Worm (Caenorhabditis elegans) whole organism, L2 larva: ENCODE data around the gene ddl-1.
A peak's percentile ranks its signal among the peaks of the same experiment; 100 is the strongest.
"Not testable (repeated sequence)": the region's sequence is repeated elsewhere in the genome, so short reads cannot be mapped to it uniquely, and the experiment has no call there.

Experiments
- C34F6.9 ChIP-seq: fragments of 150-350 bp; optimal IDR thresholded peaks from 2 replicates; lab custom pipeline; 2014; ENCODE audit warnings: missing biosample characterization, missing genetic modification characterization
- F13H6.1 ChIP-seq: sonication (generic microtip); optimal IDR thresholded peaks from 2 replicates; lab custom pipeline; 2016; ENCODE audit warnings: missing genetic modification characterization, missing compliant biosample characterization
- R02D3.7 ChIP-seq: fragments of 150-350 bp; optimal IDR thresholded peaks from 2 replicates; lab custom pipeline; 2014; ENCODE audit warnings: missing biosample characterization, missing genetic modification characterization
- Y55F3AM.14 ChIP-seq: fragments of 200-800 bp; sonication (Bioruptor generic); optimal IDR thresholded peaks from 2 replicates; lab custom pipeline; 2018; ENCODE audit warnings: mild to moderate bottlenecking, missing genetic modification characterization, missing compliant biosample characterization
- blmp-1 ChIP-seq: sonication (generic microtip); optimal IDR thresholded peaks from 2 replicates; lab custom pipeline; 2017; ENCODE audit warnings: missing genetic modification characterization, mild to moderate bottlenecking, missing compliant biosample characterization, antibody characterized with exemption, moderate library complexity; ENCODE audit not compliant: insufficient read depth
- ceh-82 ChIP-seq: fragments of 150-350 bp; optimal IDR thresholded peaks from 2 replicates; lab custom pipeline; 2014; ENCODE audit warnings: missing biosample characterization, missing genetic modification characterization
- elt-1 ChIP-seq: fragments of 150-350 bp; optimal IDR thresholded peaks from 2 replicates; lab custom pipeline; 2014; ENCODE audit warnings: missing biosample characterization, missing genetic modification characterization
- fos-1 ChIP-seq: fragments of 150-350 bp; optimal IDR thresholded peaks from 2 replicates; lab custom pipeline; 2014; ENCODE audit warnings: missing biosample characterization, missing genetic modification characterization
- gmeb-1 ChIP-seq: fragments of 150-350 bp; optimal IDR thresholded peaks from 2 replicates; lab custom pipeline; 2014; ENCODE audit warnings: missing biosample characterization, missing genetic modification characterization
- lin-11 ChIP-seq: fragments of 150-350 bp; sonication (generic microtip); optimal IDR thresholded peaks from 2 replicates; lab custom pipeline; 2014; ENCODE audit warnings: missing biosample characterization, missing genetic modification characterization, inconsistent platforms, mixed read lengths
- lin-13 ChIP-seq: fragments of 150-350 bp; optimal IDR thresholded peaks from 2 replicates; lab custom pipeline; 2014; ENCODE audit warnings: missing biosample characterization, missing genetic modification reagents, missing genetic modification characterization
- lin-39 ChIP-seq: fragments of 150-350 bp; optimal IDR thresholded peaks from 2 replicates; lab custom pipeline; 2014; ENCODE audit warnings: missing biosample characterization, missing genetic modification reagents, missing genetic modification characterization
- lsy-2 ChIP-seq, 2 experiments: fragments of 150-350 bp in 1 of 2; sonication (generic microtip) in 1 of 2; optimal IDR thresholded peaks; 2 replicates each; lab custom pipeline; 2014 to 2017; ENCODE audit warnings: missing biosample characterization in 2 of 2, missing genetic modification characterization in 2 of 2
- mbf-1 ChIP-seq: sonication (generic microtip); optimal IDR thresholded peaks from 2 replicates; lab custom pipeline; 2017; ENCODE audit warnings: missing biosample characterization, missing genetic modification characterization
- mdl-1 ChIP-seq, 2 experiments: fragments of 150-350 bp in 1 of 2; sonication (generic microtip) in 1 of 2; optimal IDR thresholded peaks; 2 replicates each; lab custom pipeline; 2017; ENCODE audit warnings: missing biosample characterization in 2 of 2, missing genetic modification characterization in 2 of 2
- nhr-10 ChIP-seq: sonication (generic microtip); optimal IDR thresholded peaks from 2 replicates; lab custom pipeline; 2017; ENCODE audit warnings: missing biosample characterization, missing genetic modification characterization
- nhr-11 ChIP-seq: fragments of 150-350 bp; optimal IDR thresholded peaks from 2 replicates; lab custom pipeline; 2014; ENCODE audit warnings: missing biosample characterization, missing genetic modification characterization
- nhr-12 ChIP-seq: fragments of 150-350 bp; optimal IDR thresholded peaks from 2 replicates; lab custom pipeline; 2014; ENCODE audit warnings: missing biosample characterization, missing genetic modification characterization
- nhr-129 ChIP-seq: fragments of 150-350 bp; optimal IDR thresholded peaks from 2 replicates; lab custom pipeline; 2014; ENCODE audit warnings: missing biosample characterization, missing genetic modification characterization
- nhr-23 ChIP-seq: fragments of 150-350 bp; optimal IDR thresholded peaks from 2 replicates; lab custom pipeline; 2014; ENCODE audit warnings: missing biosample characterization, missing genetic modification reagents, missing genetic modification characterization
- nhr-25 ChIP-seq: fragments of 150-350 bp; sonication (generic microtip); optimal IDR thresholded peaks from 3 replicates; lab custom pipeline; 2014; ENCODE audit warnings: missing biosample characterization, missing genetic modification characterization
- nhr-77 ChIP-seq: fragments of 150-350 bp; optimal IDR thresholded peaks from 2 replicates; lab custom pipeline; 2014; ENCODE audit warnings: missing biosample characterization, missing genetic modification characterization
- sem-4 ChIP-seq: fragments of 150-350 bp; optimal IDR thresholded peaks from 2 replicates; lab custom pipeline; 2014; ENCODE audit warnings: missing biosample characterization, missing genetic modification reagents, missing genetic modification characterization
- skn-1 ChIP-seq: sonication (generic microtip); optimal IDR thresholded peaks from 2 replicates; lab custom pipeline; 2017; ENCODE audit warnings: missing biosample characterization, missing genetic modification characterization
- sma-3 ChIP-seq: sonication (generic microtip); optimal IDR thresholded peaks from 2 replicates; lab custom pipeline; 2016; ENCODE audit warnings: missing genetic modification reagents, missing genetic modification characterization, missing compliant biosample characterization
- sma-9 ChIP-seq, 2 experiments: fragments of 150-350 bp in 1 of 2; sonication (generic microtip) in 1 of 2; optimal IDR thresholded peaks; 2 replicates each; lab custom pipeline; 2014 to 2016; ENCODE audit warnings: missing genetic modification characterization in 2 of 2, mild to moderate bottlenecking in 1 of 2, missing biosample characterization in 1 of 2, missing compliant biosample characterization in 1 of 2, missing genetic modification reagents in 1 of 2, moderate library complexity in 1 of 2
- snpc-4 ChIP-seq: fragments of 150-350 bp; optimal IDR thresholded peaks from 2 replicates; lab custom pipeline; 2014; ENCODE audit warnings: missing biosample characterization, missing genetic modification characterization
- unc-39 ChIP-seq: fragments of 150-350 bp; optimal IDR thresholded peaks from 2 replicates; lab custom pipeline; 2014; ENCODE audit warnings: missing biosample characterization, missing genetic modification characterization
- unc-62 ChIP-seq: fragments of 150-350 bp; optimal IDR thresholded peaks from 2 replicates; lab custom pipeline; 2014; ENCODE audit warnings: missing biosample characterization, missing genetic modification reagents, missing genetic modification characterization
- ztf-1 ChIP-seq: fragments of 200-800 bp; sonication (Bioruptor generic); conservative IDR thresholded peaks from 2 replicates; pipeline ENCODE4 v1.3.6; 2022; ENCODE audit warnings: missing genetic modification characterization, missing compliant biosample characterization
- ztf-11 ChIP-seq: sonication (generic microtip); optimal IDR thresholded peaks from 2 replicates; lab custom pipeline; 2017; ENCODE audit warnings: missing biosample characterization, missing genetic modification characterization

The ddl-1 gene

DNA sequence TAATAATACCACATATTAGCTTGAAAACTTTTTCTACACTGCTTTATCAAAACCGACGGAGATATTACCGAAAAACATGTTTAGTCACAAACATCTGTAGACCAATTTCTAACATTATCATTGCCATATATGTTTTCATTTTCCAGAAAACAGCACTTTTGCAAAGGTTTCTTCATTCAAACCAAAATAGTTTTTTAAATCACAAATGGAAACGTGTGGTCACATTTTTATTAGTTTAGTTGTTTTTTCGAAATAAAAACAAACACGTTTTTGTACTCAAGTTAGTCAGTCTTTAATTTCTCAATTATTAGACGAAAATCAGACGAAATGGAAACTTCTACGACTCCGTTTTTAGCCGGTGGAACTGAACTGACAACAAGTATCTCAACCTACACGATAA, 10.1 kb downstream of the ddl-1 start, which contains the start of gene F59E12.3:
TSS of gene F59E12.3 (plus strand) at position 301 of the 400 bp plus-strand sequence.
- no peak for TF ChIP-seq unc-62 (GFP tag; lab: Kevin White, UChicago)
- no peak for TF ChIP-seq snpc-4 (tag; lab: Kevin White, UChicago)
- TF ChIP-seq fos-1 (tag; lab: Kevin White, UChicago) = no peak
- TF ChIP-seq skn-1 = no peak
- no peak for TF ChIP-seq ceh-82 (tag; lab: Kevin White, UChicago)
- TF ChIP-seq Y55F3AM.14 = no peak
- TF ChIP-seq nhr-23 = no peak
- TF ChIP-seq mbf-1 (tag; lab: Kevin White, UChicago) = no peak
- TF ChIP-seq nhr-12 (tag; lab: Kevin White, UChicago) = no peak

ce11 chrII:5636826-5637225, 11.3 kb downstream of the ddl-1 start, which contains the start of gene F59E12.8:
F59E12.8 (minus strand) TSS chrII:5636926.
- TF ChIP-seq snpc-4 (tag; lab: Kevin White, UChicago) (no peak), blmp-1 (no peak), nhr-10 (no peak), R02D3.7 (tag; lab: Kevin White, UChicago) (no peak), nhr-77 (tag; lab: Kevin White, UChicago) (no peak), lin-39 (tag; lab: Kevin White, UChicago) (no peak), F13H6.1 (tag; lab: Kevin White, UChicago) (no peak), ztf-11 (tag; lab: Kevin White, UChicago) (no peak), nhr-11 (tag; lab: Kevin White, UChicago) (no peak), elt-1 (no peak), lsy-2 (tag; optimal IDR thresholded peaks at IDR 0.05; lab: Kevin White, UChicago) (no peak), lin-11 (tag; lab: Kevin White, UChicago) (no peak), Y55F3AM.14 (no peak), mdl-1 (tag; optimal IDR thresholded peaks at IDR 0.05; lab: Kevin White, UChicago) (no peak), sma-9 (GFP tag; optimal IDR thresholded peaks at IDR 0.05; lab: Kevin White, UChicago) (no peak), sma-9 (tag; optimal IDR thresholded peaks at IDR 0.05; lab: Kevin White, UChicago) (no peak), unc-39 (tag; lab: Kevin White, UChicago) (no peak), sem-4 (no peak)

DNA sequence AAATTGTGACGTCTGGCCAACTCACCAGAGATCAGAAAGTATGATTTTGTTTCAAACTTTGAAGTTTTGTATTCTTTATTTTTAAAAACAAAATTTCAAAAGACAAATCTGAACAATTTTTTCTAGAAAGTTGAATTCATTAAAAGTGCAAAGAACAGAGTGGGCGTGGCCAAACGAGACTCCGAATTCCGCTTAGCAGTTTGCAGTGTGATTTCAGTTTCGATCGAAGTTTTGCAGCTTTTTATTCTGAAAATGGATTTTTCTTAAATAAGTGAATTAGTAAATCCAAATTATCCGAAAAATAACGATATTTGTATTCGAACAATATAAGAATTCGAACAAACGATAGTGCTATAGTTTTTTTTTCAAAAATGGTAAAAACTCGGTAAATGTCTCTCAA, 14.7 kb downstream of the ddl-1 start:
- peak; percentile 60 for TF ChIP-seq C34F6.9 (tag; lab: Kevin White, UChicago)
- TF ChIP-seq nhr-25 = no peak
- no peak for TF ChIP-seq ceh-82 (tag; lab: Kevin White, UChicago)
- no peak for TF ChIP-seq lin-13 (GFP tag; lab: Kevin White, UChicago)
- TF ChIP-seq ztf-11 (tag; lab: Kevin White, UChicago) = no peak
- no peak for TF ChIP-seq sma-3 (GFP tag; lab: Kevin White, UChicago)
- TF ChIP-seq gmeb-1 (tag; lab: Kevin White, UChicago) = peak; percentile 13
- TF ChIP-seq F13H6.1 (tag; lab: Kevin White, UChicago) = no peak
- TF ChIP-seq elt-1 = no peak
- TF ChIP-seq ztf-1 (GFP tag; lab: Robert Waterston, UW) = no peak

- not testable (repeated sequence) for TF ChIP-seq nhr-12, nhr-77, fos-1 (tag; lab: Kevin White, UChicago)
Measured at ce11 chrII:5630851-5631401, 17.2 kb downstream of the ddl-1 start, which contains the start of the genes F59E12.6 and npl-4.1. F59E12.6 (minus strand) TSS chrII:5630951. npl-4.1 (plus strand) TSS chrII:5631351.

DNA sequence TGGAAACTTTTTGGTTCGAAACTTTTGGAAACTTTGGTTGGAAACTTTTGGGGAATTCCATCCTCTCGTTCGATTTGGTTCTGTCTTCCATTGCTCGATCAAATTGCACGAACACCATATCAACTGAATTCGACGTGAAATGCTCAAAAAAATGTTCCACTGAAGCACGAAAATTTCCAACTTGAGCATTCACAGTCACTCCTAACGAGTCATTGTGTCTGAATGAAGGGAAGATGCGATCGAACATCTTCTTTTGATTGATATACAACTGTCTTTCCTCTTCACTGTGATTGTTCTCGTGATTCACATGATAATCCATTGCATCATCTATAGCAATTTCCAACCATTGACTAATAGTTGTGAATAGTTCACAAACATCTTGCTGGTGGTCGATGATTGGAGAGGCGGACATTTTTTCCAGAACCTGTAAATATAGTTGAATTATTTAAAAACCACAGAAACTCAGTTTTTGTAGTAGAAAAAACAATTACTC, 19.8 kb downstream of the ddl-1 start, which contains the start of gene F59E12.15:
TSS of gene F59E12.15 (minus strand) at position 51 of the 493 bp plus-strand sequence.
- TF ChIP-seq Y55F3AM.14 (no peak), nhr-129 (tag; lab: Kevin White, UChicago) (peak; percentile 93)
- TF ChIP-seq, all 48 proteins: peak for 1
